Worm (Caenorhabditis elegans) whole organism, L3 larva: ENCODE data around the gene szy-4.

Experiments used
- ZK546.5 ChIP-seq: sonication (generic microtip); optimal IDR thresholded peaks from 2 replicates; lab custom pipeline; 2017; ENCODE audit warnings: missing biosample characterization, missing genetic modification characterization
- ama-1 ChIP-seq: fragments of 150-350 bp; optimal IDR thresholded peaks from 2 replicates; lab custom pipeline; 2018
- ceh-9 ChIP-seq: sonication (generic microtip); optimal IDR thresholded peaks from 2 replicates; lab custom pipeline; 2018; ENCODE audit warnings: missing biosample characterization, missing genetic modification characterization
- daf-12 ChIP-seq: fragments of 150-350 bp; optimal IDR thresholded peaks from 2 replicates; lab custom pipeline; 2014; ENCODE audit warnings: missing biosample characterization, missing genetic modification reagents, missing genetic modification characterization
- egl-27 ChIP-seq: sonication (generic microtip); optimal IDR thresholded peaks from 4 replicates; lab custom pipeline; 2017; ENCODE audit warnings: missing biosample characterization, missing genetic modification reagents, missing genetic modification characterization
- egl-5 ChIP-seq: fragments of 150-350 bp; optimal IDR thresholded peaks from 2 replicates; lab custom pipeline; 2017; ENCODE audit warnings: missing biosample characterization, missing genetic modification reagents, missing genetic modification characterization, inconsistent platforms
- elt-1 ChIP-seq: fragments of 150-350 bp; optimal IDR thresholded peaks from 2 replicates; lab custom pipeline; 2014; ENCODE audit warnings: missing biosample characterization, missing genetic modification characterization
- elt-2 ChIP-seq: sonication (generic microtip); optimal IDR thresholded peaks from 2 replicates; lab custom pipeline; 2016; ENCODE audit warnings: missing genetic modification reagents, mild to moderate bottlenecking, missing genetic modification characterization, missing compliant biosample characterization
- fkh-10 ChIP-seq: sonication (generic microtip); optimal IDR thresholded peaks from 2 replicates; lab custom pipeline; 2017; ENCODE audit warnings: missing biosample characterization, missing genetic modification reagents, missing genetic modification characterization
- fkh-2 ChIP-seq: fragments of 150-350 bp; optimal IDR thresholded peaks from 2 replicates; lab custom pipeline; 2014; ENCODE audit warnings: missing biosample characterization, missing genetic modification reagents, missing genetic modification characterization
- fos-1 ChIP-seq: fragments of 150-350 bp; optimal IDR thresholded peaks from 2 replicates; lab custom pipeline; 2014; ENCODE audit warnings: missing biosample characterization, missing genetic modification characterization
- hmg-11 ChIP-seq: sonication (generic microtip); optimal IDR thresholded peaks from 2 replicates; lab custom pipeline; 2016; ENCODE audit warnings: missing genetic modification characterization, missing compliant biosample characterization
- jun-1 ChIP-seq: fragments of 150-350 bp; optimal IDR thresholded peaks from 2 replicates; lab custom pipeline; 2014; ENCODE audit warnings: missing biosample characterization, missing genetic modification reagents, missing genetic modification characterization
- lin-15B ChIP-seq: fragments of 150-350 bp; optimal IDR thresholded peaks from 2 replicates; lab custom pipeline; 2014; ENCODE audit warnings: missing biosample characterization, missing genetic modification characterization
- lin-39 ChIP-seq: fragments of 150-350 bp; optimal IDR thresholded peaks from 2 replicates; lab custom pipeline; 2018; ENCODE audit warnings: missing biosample characterization, missing genetic modification reagents, missing genetic modification characterization
- mdl-1 ChIP-seq: fragments of 150-350 bp; optimal IDR thresholded peaks from 2 replicates; lab custom pipeline; 2014; ENCODE audit warnings: missing biosample characterization, missing genetic modification characterization
- mml-1 ChIP-seq: fragments of 150-350 bp; sonication (generic microtip); optimal IDR thresholded peaks from 3 replicates; lab custom pipeline; 2014; ENCODE audit warnings: missing biosample characterization, missing genetic modification characterization
- nfya-1 ChIP-seq: sonication (generic microtip); optimal IDR thresholded peaks from 2 replicates; lab custom pipeline; 2017; ENCODE audit warnings: missing genetic modification characterization, mild to moderate bottlenecking, missing compliant biosample characterization, antibody characterized with exemption, moderate library complexity; ENCODE audit not compliant: insufficient read depth
- nhr-12 ChIP-seq: fragments of 150-350 bp; optimal IDR thresholded peaks from 2 replicates; lab custom pipeline; 2014; ENCODE audit warnings: missing biosample characterization, missing genetic modification characterization
- nhr-237 ChIP-seq: fragments of 150-350 bp; optimal IDR thresholded peaks from 2 replicates; lab custom pipeline; 2014; ENCODE audit warnings: missing biosample characterization, missing genetic modification characterization
- nhr-25 ChIP-seq: sonication (generic microtip); optimal IDR thresholded peaks from 2 replicates; lab custom pipeline; 2017; ENCODE audit warnings: missing biosample characterization, missing genetic modification characterization
- nhr-43 ChIP-seq: sonication (generic microtip); optimal IDR thresholded peaks from 2 replicates; lab custom pipeline; 2016; ENCODE audit warnings: mild to moderate bottlenecking, missing genetic modification characterization, missing compliant biosample characterization; ENCODE audit not compliant: poor library complexity, severe bottlenecking
- nhr-67 ChIP-seq: fragments of 150-350 bp; optimal IDR thresholded peaks from 2 replicates; lab custom pipeline; 2014; ENCODE audit warnings: missing biosample characterization, missing genetic modification characterization
- nhr-76 ChIP-seq: fragments of 150-350 bp; sonication (generic microtip); optimal IDR thresholded peaks from 5 replicates; lab custom pipeline; 2014; ENCODE audit warnings: missing biosample characterization, missing genetic modification characterization
- nhr-77 ChIP-seq: fragments of 150-350 bp; optimal IDR thresholded peaks from 2 replicates; lab custom pipeline; 2014; ENCODE audit warnings: missing biosample characterization, missing genetic modification characterization
- pha-4 ChIP-seq: fragments of 150-350 bp; optimal IDR thresholded peaks from 2 replicates; lab custom pipeline; 2014; ENCODE audit warnings: missing biosample characterization, missing genetic modification reagents, missing genetic modification characterization
- pqm-1 ChIP-seq: fragments of 150-350 bp; optimal IDR thresholded peaks from 2 replicates; lab custom pipeline; 2017; ENCODE audit warnings: missing biosample characterization, missing genetic modification characterization, inconsistent platforms
- sea-2 ChIP-seq: fragments of 150-350 bp; sonication (generic microtip); optimal IDR thresholded peaks from 4 replicates; lab custom pipeline; 2014; ENCODE audit warnings: missing biosample characterization, missing genetic modification reagents, missing genetic modification characterization
- tbx-2 ChIP-seq: sonication (generic microtip); optimal IDR thresholded peaks from 2 replicates; lab custom pipeline; 2016; ENCODE audit warnings: mild to moderate bottlenecking, missing genetic modification characterization, missing compliant biosample characterization
- unc-39 ChIP-seq: sonication (generic microtip); optimal IDR thresholded peaks from 4 replicates; lab custom pipeline; 2017; ENCODE audit warnings: missing biosample characterization, missing genetic modification characterization
- unc-62 ChIP-seq: fragments of 150-350 bp; sonication (generic microtip); optimal IDR thresholded peaks from 4 replicates; lab custom pipeline; 2014; ENCODE audit warnings: missing biosample characterization, missing genetic modification reagents, missing genetic modification characterization
- ztf-11 ChIP-seq: fragments of 150-350 bp; optimal IDR thresholded peaks from 2 replicates; lab custom pipeline; 2014; ENCODE audit warnings: missing biosample characterization, missing genetic modification characterization
- ztf-4 ChIP-seq: fragments of 150-350 bp; optimal IDR thresholded peaks from 2 replicates; lab custom pipeline; 2014; ENCODE audit warnings: missing biosample characterization, missing genetic modification characterization

szy-4 gene

ce11 chrII:6198468-6198867 lies at the start of gene szy-4:
Gene szy-4 (plus strand): TSS chrII:6198696.
- TF ChIP-seq ceh-9 (tag; lab: Kevin White, UChicago), result no peak
- no peak for TF ChIP-seq fos-1 (tag; lab: Kevin White, UChicago)
- TF ChIP-seq elt-2 (tag; lab: Kevin White, UChicago), result no peak
- TF ChIP-seq pha-4, result no peak
- TF ChIP-seq daf-12 (tag; lab: Kevin White, UChicago), result no peak
- TF ChIP-seq elt-1, result no peak
- no peak for TF ChIP-seq lin-15B

DNA sequence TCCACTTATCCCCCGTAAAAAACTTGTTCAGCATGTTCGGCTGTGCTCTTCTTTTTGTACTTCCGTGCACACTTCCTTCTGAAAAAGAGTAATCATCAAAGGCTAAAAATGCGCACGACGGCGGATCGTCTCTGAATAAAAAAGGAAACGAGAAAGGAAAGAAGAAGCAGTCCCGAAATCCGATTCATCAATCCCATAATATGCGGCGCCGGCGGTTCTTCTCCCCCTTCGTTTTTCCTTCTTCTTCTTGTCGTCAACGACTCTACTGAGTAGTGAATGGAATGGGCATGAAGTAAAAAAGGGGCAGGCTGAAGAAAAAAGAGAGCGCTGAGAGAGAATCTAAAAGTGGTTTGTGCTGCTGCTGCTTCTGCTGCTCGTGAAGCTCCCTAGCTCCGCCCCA lies 49.1 kb upstream of the szy-4 start:
- TF ChIP-seq fkh-10 (GFP tag; lab: Kevin White, UChicago), result peak; percentile 75
- TF ChIP-seq nhr-237 (tag; lab: Kevin White, UChicago), result no peak
- TF ChIP-seq nfya-1, result peak; percentile 22

DNA sequence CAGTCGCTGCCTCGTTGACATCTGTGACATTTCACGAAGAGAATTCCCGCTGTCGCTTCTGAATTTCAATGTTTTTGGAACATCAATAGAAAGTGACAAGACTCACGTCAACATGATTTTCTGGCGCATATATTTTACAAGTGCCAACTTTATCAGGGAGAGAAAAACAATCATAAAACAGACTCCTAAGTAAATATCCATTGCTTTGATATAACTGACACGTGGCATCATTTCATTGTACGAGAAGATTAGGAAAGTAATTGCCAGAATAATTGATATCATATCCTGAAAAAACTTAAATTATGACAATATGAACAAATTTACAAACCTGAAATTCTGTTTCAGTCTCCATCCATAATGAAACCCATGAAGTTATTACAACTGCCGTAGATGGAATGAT lies 40.4 kb upstream of the szy-4 start:
- TF ChIP-seq tbx-2 (tag; lab: Kevin White, UChicago), result no peak
- TF ChIP-seq ztf-11, result no peak
- no peak for TF ChIP-seq nhr-25 (tag; lab: Kevin White, UChicago)
- TF ChIP-seq lin-39 (tag; lab: Kevin White, UChicago), result no peak
- no peak for TF ChIP-seq nhr-43

DNA sequence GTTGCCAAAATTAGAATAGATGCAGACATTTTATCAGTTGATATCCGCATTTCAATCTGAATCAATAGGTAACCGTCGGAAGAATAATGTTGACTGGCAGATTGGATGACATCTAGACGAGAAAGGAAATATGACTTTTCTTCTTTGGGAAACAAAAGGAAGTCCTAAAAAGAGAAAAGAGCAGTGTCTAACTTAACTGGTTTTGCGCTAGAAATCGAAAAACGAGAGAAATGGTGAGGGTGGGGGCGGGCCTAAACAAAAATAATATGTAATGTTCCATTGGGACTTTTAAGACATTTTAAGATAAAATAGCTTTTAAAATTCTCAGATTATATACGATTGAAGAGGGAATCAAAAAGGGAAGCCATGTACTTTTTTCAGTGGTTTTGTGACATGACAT lies 37.5 kb upstream of the szy-4 start, which contains the start of gene exp-1:
Gene exp-1 (minus strand): TSS at position 101 of the 400 bp plus-strand sequence.
- TF ChIP-seq ama-1 (lab: Kevin White, UChicago) (no peak), mml-1 (tag; lab: Kevin White, UChicago) (no peak), fkh-2 (tag; lab: Kevin White, UChicago) (no peak), nhr-25 (tag; lab: Kevin White, UChicago) (no peak), pha-4 (no peak), ceh-9 (tag; lab: Kevin White, UChicago) (no peak), nhr-12 (no peak), nhr-67 (tag; lab: Kevin White, UChicago) (no peak)
- TF ChIP-seq, all 47 proteins: peak for 0

ce11 chrII:6165152-6165551 lies 33.3 kb upstream of the szy-4 start:
- TF ChIP-seq fkh-10 (GFP tag; lab: Kevin White, UChicago), result peak; percentile 68
- no peak for TF ChIP-seq sea-2 (GFP tag; lab: Kevin White, UChicago)

- TF ChIP-seq pqm-1 (no peak), nhr-76 (tag; lab: Kevin White, UChicago) (no peak)
- TF ChIP-seq, all 47 proteins: peak for 0
These were observed 29.8 kb upstream of the szy-4 start for ce11 chrII:6168714-6169113.

- no peak for TF ChIP-seq egl-27 (tag; lab: Kevin White, UChicago)
- TF ChIP-seq fkh-2 (tag; lab: Kevin White, UChicago), result no peak
- no peak for TF ChIP-seq mml-1 (tag; lab: Kevin White, UChicago)
- TF ChIP-seq jun-1, result no peak
- no peak for TF ChIP-seq nhr-12
- no peak for TF ChIP-seq nhr-25 (tag; lab: Kevin White, UChicago)
- no peak for TF ChIP-seq egl-5 (tag; lab: Kevin White, UChicago)
- TF ChIP-seq mdl-1 (tag; lab: Kevin White, UChicago), result no peak
- no peak for TF ChIP-seq ZK546.5 (tag; lab: Kevin White, UChicago)
- no peak for TF ChIP-seq unc-39 (tag; lab: Kevin White, UChicago)
- no peak for TF ChIP-seq nhr-77 (tag; lab: Kevin White, UChicago)
- TF ChIP-seq ama-1 (lab: Kevin White, UChicago), result no peak
- TF ChIP-seq unc-62 (GFP tag; lab: Kevin White, UChicago), result no peak
- TF ChIP-seq ztf-4 (tag; lab: Kevin White, UChicago), result no peak
- TF ChIP-seq hmg-11 (tag; lab: Kevin White, UChicago), result no peak
- no peak for TF ChIP-seq elt-1
- TF ChIP-seq tbx-2 (tag; lab: Kevin White, UChicago), result no peak
These were observed 29.3 kb upstream of the szy-4 start, which contains the start of gene hst-3.1 for ce11 chrII:6169156-6169555. Gene hst-3.1 (minus strand): TSS chrII:6169256.
